Worm (Caenorhabditis elegans) whole organism, young adult: ENCODE data around the gene ech-8.

Source experiments
- B0019.2 ChIP-seq: fragments of 200-800 bp; sonication (Bioruptor generic); conservative IDR thresholded peaks from 2 replicates; pipeline ENCODE4 v1.3.6; 2022; ENCODE audit warnings: missing genetic modification reagents, missing genetic modification characterization, missing compliant biosample characterization
- B0035.1 ChIP-seq: sonication (generic microtip); optimal IDR thresholded peaks from 2 replicates; lab custom pipeline; 2016; ENCODE audit warnings: missing genetic modification characterization, mild to moderate bottlenecking, missing compliant biosample characterization, missing genotype, missing genetic modification reagents
- B0261.1 ChIP-seq: sonication (generic microtip); optimal IDR thresholded peaks from 2 replicates; lab custom pipeline; 2016; ENCODE audit warnings: mild to moderate bottlenecking, missing genetic modification characterization, moderate library complexity, missing compliant biosample characterization
- C17E4.6 ChIP-seq: fragments of 200-800 bp; sonication (Bioruptor generic); IDR thresholded peaks from 2 replicates; pipeline ENCODE4 v1.3.6; 2022; ENCODE audit warnings: missing genetic modification reagents, missing genetic modification characterization, missing compliant biosample characterization
- F10E7.11 ChIP-seq: sonication (generic microtip); optimal IDR thresholded peaks from 2 replicates; lab custom pipeline; 2017; ENCODE audit warnings: mild to moderate bottlenecking, missing genetic modification characterization, moderate library complexity, missing compliant biosample characterization
- F37B4.10 ChIP-seq: fragments of 200-800 bp; sonication (Bioruptor generic); IDR thresholded peaks from 2 replicates; pipeline ENCODE4 v1.3.6; 2022; ENCODE audit warnings: missing genetic modification characterization, missing compliant biosample characterization
- F39B2.1 ChIP-seq: fragments of 200-800 bp; sonication (Bioruptor generic); IDR thresholded peaks from 2 replicates; pipeline ENCODE4 v1.3.6; 2022; ENCODE audit warnings: missing genetic modification reagents, missing genetic modification characterization, missing compliant biosample characterization
- F49E8.2 ChIP-seq: sonication (generic microtip); optimal IDR thresholded peaks from 3 replicates; lab custom pipeline; 2017; ENCODE audit warnings: missing genetic modification characterization, mild to moderate bottlenecking, missing compliant biosample characterization, antibody characterized with exemption, moderate library complexity; ENCODE audit not compliant: insufficient read depth
- F52B5.7 ChIP-seq: sonication (generic microtip); optimal IDR thresholded peaks from 2 replicates; lab custom pipeline; 2016; ENCODE audit warnings: mild to moderate bottlenecking, missing genetic modification characterization, missing compliant biosample characterization
- F57A8.1 ChIP-seq: fragments of 200-800 bp; sonication (Bioruptor generic); optimal IDR thresholded peaks from 2 replicates; lab custom pipeline; 2018; ENCODE audit warnings: mild to moderate bottlenecking, missing genetic modification characterization, moderate library complexity, missing compliant biosample characterization
- F57C9.4 ChIP-seq: sonication (generic microtip); optimal IDR thresholded peaks from 2 replicates; lab custom pipeline; 2017; ENCODE audit warnings: mild to moderate bottlenecking, missing genetic modification characterization, missing compliant biosample characterization
- akir-1 ChIP-seq: fragments of 200-800 bp; sonication (Bioruptor generic); optimal IDR thresholded peaks from 2 replicates; lab custom pipeline; 2018; ENCODE audit warnings: mild to moderate bottlenecking, missing genetic modification characterization, moderate library complexity, missing compliant biosample characterization
- athp-1 ChIP-seq: sonication (generic microtip); optimal IDR thresholded peaks from 2 replicates; lab custom pipeline; 2017; ENCODE audit warnings: mild to moderate bottlenecking, missing genetic modification characterization, missing compliant biosample characterization
- attf-5 ChIP-seq: fragments of 200-800 bp; sonication (Bioruptor generic); optimal IDR thresholded peaks from 2 replicates; lab custom pipeline; 2018; ENCODE audit warnings: mild to moderate bottlenecking, missing genetic modification characterization, missing compliant biosample characterization
- cebp-1 ChIP-seq, 2 experiments: fragments of 200-800 bp in 1 of 2; sonication (Bioruptor generic) in 1 of 2; sonication (generic microtip) in 1 of 2; IDR thresholded peaks in 1 of 2; optimal IDR thresholded peaks in 1 of 2; 2 replicates each; pipeline versions ENCODE4 v1.3.6 to Lab custom; 2017 to 2022; ENCODE audit warnings: missing compliant biosample characterization in 2 of 2, missing genetic modification characterization in 2 of 2, mild to moderate bottlenecking in 1 of 2, missing genetic modification reagents in 1 of 2, moderate library complexity in 1 of 2
- dox-1 ChIP-seq: fragments of 200-800 bp; sonication (Bioruptor generic); IDR thresholded peaks from 2 replicates; pipeline ENCODE4 v1.3.6; 2022; ENCODE audit warnings: missing genetic modification reagents, missing genetic modification characterization, missing compliant biosample characterization
- egl-18 ChIP-seq: fragments of 200-800 bp; sonication (Bioruptor generic); IDR thresholded peaks from 2 replicates; pipeline ENCODE4 v1.3.6; 2022; ENCODE audit warnings: missing genetic modification reagents, missing genetic modification characterization, missing compliant biosample characterization
- egl-44 ChIP-seq: fragments of 200-800 bp; sonication (Bioruptor generic); IDR thresholded peaks from 2 replicates; pipeline ENCODE4 v1.3.6; 2022; ENCODE audit warnings: missing genetic modification reagents, missing genetic modification characterization, missing compliant biosample characterization
- ekl-4 ChIP-seq: fragments of 200-800 bp; sonication (Bioruptor generic); IDR thresholded peaks from 2 replicates; pipeline ENCODE4 v1.3.6; 2022; ENCODE audit warnings: missing genetic modification reagents, missing genetic modification characterization, missing compliant biosample characterization
- ets-4 ChIP-seq: fragments of 200-800 bp; sonication (Bioruptor generic); optimal IDR thresholded peaks from 2 replicates; lab custom pipeline; 2018; ENCODE audit warnings: mild to moderate bottlenecking, missing genetic modification characterization, missing compliant biosample characterization
- gei-17 ChIP-seq: fragments of 200-800 bp; sonication (Bioruptor generic); optimal IDR thresholded peaks from 2 replicates; lab custom pipeline; 2018; ENCODE audit warnings: mild to moderate bottlenecking, missing genetic modification characterization, missing compliant biosample characterization
- him-1 ChIP-seq: sonication (generic microtip); optimal IDR thresholded peaks from 2 replicates; lab custom pipeline; 2016; ENCODE audit warnings: missing genotype, missing genetic modification reagents, missing genetic modification characterization, missing compliant biosample characterization
- hmg-20 ChIP-seq: fragments of 200-800 bp; sonication (Bioruptor generic); IDR thresholded peaks from 2 replicates; pipeline ENCODE4 v1.3.6; 2022; ENCODE audit warnings: missing genetic modification reagents, missing genetic modification characterization, missing compliant biosample characterization
- hrde-1 ChIP-seq: sonication (generic microtip); optimal IDR thresholded peaks from 2 replicates; lab custom pipeline; 2016; ENCODE audit warnings: missing genetic modification characterization, mild to moderate bottlenecking, missing compliant biosample characterization, moderate library complexity, missing genotype, missing genetic modification reagents, borderline replicate concordance
- hsf-1 ChIP-seq: fragments of 200-800 bp; sonication (Bioruptor generic); IDR thresholded peaks from 2 replicates; pipeline ENCODE4 v1.3.6; 2022; ENCODE audit warnings: missing genetic modification reagents, missing genetic modification characterization, missing compliant biosample characterization
- lag-1 ChIP-seq: fragments of 200-800 bp; sonication (Bioruptor generic); IDR thresholded peaks from 2 replicates; pipeline ENCODE4 v1.3.6; 2022; ENCODE audit warnings: missing genetic modification reagents, missing genetic modification characterization, missing compliant biosample characterization
- lin-35 ChIP-seq, 3 experiments: fragments of 150-350 bp in 2 of 3; sonication (generic microtip) in 1 of 3; optimal IDR thresholded peaks; 2 replicates each; lab custom pipeline; 2014 to 2018; ENCODE audit warnings: missing biosample characterization in 3 of 3, missing genetic modification characterization in 3 of 3, missing genetic modification reagents in 3 of 3
- madf-10 ChIP-seq: sonication (generic microtip); optimal IDR thresholded peaks from 2 replicates; lab custom pipeline; 2016; ENCODE audit warnings: mild to moderate bottlenecking, missing genetic modification characterization, missing compliant biosample characterization
- madf-6 ChIP-seq: fragments of 200-800 bp; sonication (Bioruptor generic); IDR thresholded peaks from 2 replicates; pipeline ENCODE4 v1.3.6; 2022; ENCODE audit warnings: missing genetic modification reagents, missing genetic modification characterization, missing compliant biosample characterization
- mxl-1 ChIP-seq: sonication (generic microtip); optimal IDR thresholded peaks from 2 replicates; lab custom pipeline; 2016; ENCODE audit warnings: missing genetic modification characterization, missing compliant biosample characterization
- nfya-1 ChIP-seq: sonication (generic microtip); optimal IDR thresholded peaks from 2 replicates; lab custom pipeline; 2017; ENCODE audit warnings: antibody characterized with exemption, missing compliant biosample characterization, missing genetic modification characterization, borderline replicate concordance; ENCODE audit not compliant: insufficient read depth
- nhr-120 ChIP-seq: fragments of 200-800 bp; sonication (Bioruptor generic); IDR thresholded peaks from 2 replicates; pipeline ENCODE4 v1.3.6; 2022; ENCODE audit warnings: missing genetic modification characterization, missing compliant biosample characterization
- snpc-1.1 ChIP-seq: sonication (generic microtip); optimal IDR thresholded peaks from 2 replicates; lab custom pipeline; 2017; ENCODE audit warnings: missing genetic modification characterization, mild to moderate bottlenecking, missing compliant biosample characterization, antibody characterized with exemption, moderate library complexity, missing genotype, missing genetic modification reagents; ENCODE audit not compliant: insufficient read depth
- snpc-1.3 ChIP-seq: sonication (generic microtip); optimal IDR thresholded peaks from 2 replicates; lab custom pipeline; 2017; ENCODE audit warnings: missing genetic modification characterization, mild to moderate bottlenecking, missing compliant biosample characterization, antibody characterized with exemption, moderate library complexity, missing genotype, missing genetic modification reagents; ENCODE audit not compliant: insufficient read depth
- snpc-4 ChIP-seq, 5 experiments: fragments of 150-350 bp in 1 of 5; sonication (generic microtip) in 4 of 5; optimal IDR thresholded peaks; 2 replicates each; lab custom pipeline; 2014 to 2018; ENCODE audit warnings: missing genetic modification characterization in 5 of 5, missing biosample characterization in 3 of 5, antibody characterized with exemption in 2 of 5, mild to moderate bottlenecking in 2 of 5, missing compliant biosample characterization in 2 of 5, missing genotype in 2 of 5, moderate library complexity in 2 of 5, missing genetic modification reagents in 1 of 5
- somi-1 ChIP-seq: fragments of 200-800 bp; sonication (Bioruptor generic); optimal IDR thresholded peaks from 2 replicates; lab custom pipeline; 2018; ENCODE audit warnings: mild to moderate bottlenecking, missing genetic modification characterization, missing compliant biosample characterization
- tbx-9 ChIP-seq: sonication (generic microtip); optimal IDR thresholded peaks from 2 replicates; lab custom pipeline; 2016; ENCODE audit warnings: borderline replicate concordance, missing genetic modification characterization, inconsistent platforms, missing compliant biosample characterization
- tlf-1 ChIP-seq: fragments of 200-800 bp; sonication (Bioruptor generic); optimal IDR thresholded peaks from 2 replicates; lab custom pipeline; 2018; ENCODE audit warnings: mild to moderate bottlenecking, missing genetic modification characterization, missing compliant biosample characterization
- unc-62 ChIP-seq: fragments of 150-350 bp; optimal IDR thresholded peaks from 2 replicates; lab custom pipeline; 2014; ENCODE audit warnings: missing biosample characterization, missing genetic modification reagents, missing genetic modification characterization
- xnd-1 ChIP-seq: sonication (generic microtip); optimal IDR thresholded peaks from 2 replicates; lab custom pipeline; 2016; ENCODE audit warnings: missing genotype, missing genetic modification reagents, missing genetic modification characterization, missing compliant biosample characterization
- zim-3 ChIP-seq: sonication (generic microtip); optimal IDR thresholded peaks from 2 replicates; lab custom pipeline; 2017; ENCODE audit warnings: mild to moderate bottlenecking, missing genetic modification characterization, moderate library complexity, missing compliant biosample characterization
- ztf-25 ChIP-seq: fragments of 200-800 bp; sonication (Bioruptor generic); IDR thresholded peaks from 2 replicates; pipeline ENCODE4 v1.3.6; 2022; ENCODE audit warnings: missing genetic modification reagents, missing genetic modification characterization, missing compliant biosample characterization
- ztf-26 ChIP-seq: sonication (generic microtip); optimal IDR thresholded peaks from 2 replicates; lab custom pipeline; 2017; ENCODE audit warnings: missing genetic modification characterization, missing compliant biosample characterization
- ztf-28 ChIP-seq: fragments of 200-800 bp; sonication (Bioruptor generic); IDR thresholded peaks from 2 replicates; pipeline ENCODE4 v1.3.6; 2022; ENCODE audit warnings: missing genetic modification reagents, missing genetic modification characterization, missing compliant biosample characterization

The ech-8 gene

DNA sequence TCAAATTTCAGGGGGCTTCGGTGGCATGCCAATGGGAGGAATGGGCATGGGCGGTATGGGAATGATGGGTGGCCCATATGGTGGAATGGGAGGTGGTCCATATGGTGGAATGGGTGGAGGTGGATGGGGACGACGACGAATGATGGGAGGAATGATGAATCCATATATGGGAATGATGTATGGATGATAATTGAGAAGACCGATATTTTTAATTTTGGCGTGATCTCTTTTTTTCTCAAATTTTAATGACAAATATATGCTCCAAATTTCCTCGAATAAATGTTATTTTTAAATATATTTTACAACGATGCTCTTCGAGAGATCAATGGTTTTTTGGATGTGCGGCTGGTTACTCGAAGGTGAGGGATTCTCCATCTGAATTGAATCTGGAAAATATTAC is 38.7 kb upstream of the ech-8 start, which contains the start of gene Y43C5A.4:
Gene Y43C5A.4, plus strand, starts transcription at position 301 of the 400 bp plus-strand sequence.
- TF ChIP-seq egl-18: no peak
- no peak for TF ChIP-seq lin-35 (GFP tag; optimal IDR thresholded peaks at IDR 0.05; lab: Kevin White, UChicago)
- no peak for TF ChIP-seq madf-10 (tag; lab: Kevin White, UChicago)
- no peak for TF ChIP-seq ztf-28 (GFP tag; lab: Robert Waterston, UW)
- no peak for TF ChIP-seq lag-1 (GFP tag; lab: Robert Waterston, UW)
- TF ChIP-seq B0019.2 (GFP tag; lab: Robert Waterston, UW): no peak
- no peak for TF ChIP-seq akir-1 (GFP tag; lab: Kevin White, UChicago)
- TF ChIP-seq him-1 (tag; lab: Kevin White, UChicago): no peak
- TF ChIP-seq somi-1: no peak
- TF ChIP-seq ekl-4: no peak
- TF ChIP-seq mxl-1: no peak
- no peak for TF ChIP-seq snpc-1.3 (tag; lab: Kevin White, UChicago)
- TF ChIP-seq cebp-1 (GFP tag; IDR thresholded peaks at IDR 0.05; lab: Robert Waterston, UW): no peak
- no peak for TF ChIP-seq cebp-1 (tag; optimal IDR thresholded peaks at IDR 0.05; lab: Kevin White, UChicago)
- TF ChIP-seq ets-4 (GFP tag; lab: Kevin White, UChicago): no peak
- no peak for TF ChIP-seq dox-1
- no peak for TF ChIP-seq ztf-25 (GFP tag; lab: Robert Waterston, UW)
- TF ChIP-seq hmg-20: no peak

DNA sequence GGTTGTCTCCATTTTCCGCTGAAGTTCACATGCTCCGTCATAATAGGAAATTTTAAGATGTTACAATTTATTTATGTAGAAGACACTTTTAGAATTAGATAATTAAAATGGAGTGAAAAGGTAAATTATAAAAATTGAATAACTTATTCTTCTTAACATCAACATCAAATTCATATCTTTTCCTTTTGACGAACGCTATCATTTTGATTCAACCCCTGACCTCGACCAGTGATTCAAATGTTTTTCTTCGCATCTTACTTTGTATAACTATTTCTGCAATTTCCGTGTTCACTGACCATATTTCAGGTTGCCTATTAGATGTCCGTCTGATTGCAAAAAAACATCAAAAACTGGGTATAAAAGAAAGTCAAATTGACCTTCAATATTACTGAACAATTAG is 38.0 kb upstream of the ech-8 start, which contains the start of gene Y43C5A.7:
Gene Y43C5A.7, plus strand, starts transcription at position 301 of the 400 bp plus-strand sequence.
- no peak for TF ChIP-seq snpc-4 (GFP tag; optimal IDR thresholded peaks at IDR 0.05; lab: Kevin White, UChicago)
- no peak for TF ChIP-seq snpc-4 (tag; optimal IDR thresholded peaks at IDR 0.05; lab: Kevin White, UChicago)
- no peak for TF ChIP-seq dox-1
- TF ChIP-seq athp-1 (tag; lab: Kevin White, UChicago): no peak
- no peak for TF ChIP-seq hrde-1 (tag; lab: Kevin White, UChicago)
- no peak for TF ChIP-seq tlf-1 (GFP tag; lab: Kevin White, UChicago)
- no peak for TF ChIP-seq F37B4.10 (GFP tag; lab: Robert Waterston, UW)
- TF ChIP-seq nhr-120: no peak
- TF ChIP-seq F10E7.11 (tag; lab: Kevin White, UChicago): no peak
- no peak for TF ChIP-seq B0035.1 (tag; lab: Kevin White, UChicago)
- TF ChIP-seq egl-44: no peak
- TF ChIP-seq B0261.1: no peak
- TF ChIP-seq F52B5.7: no peak
- no peak for TF ChIP-seq egl-18
- TF ChIP-seq F57A8.1: no peak
- no peak for TF ChIP-seq F57C9.4 (tag; lab: Kevin White, UChicago)
- no peak for TF ChIP-seq attf-5 (GFP tag; lab: Kevin White, UChicago)
- TF ChIP-seq F39B2.1 (GFP tag; lab: Robert Waterston, UW): no peak
- TF ChIP-seq tbx-9 (tag; lab: Kevin White, UChicago): no peak
- no peak for TF ChIP-seq F49E8.2 (tag; lab: Kevin White, UChicago)

DNA sequence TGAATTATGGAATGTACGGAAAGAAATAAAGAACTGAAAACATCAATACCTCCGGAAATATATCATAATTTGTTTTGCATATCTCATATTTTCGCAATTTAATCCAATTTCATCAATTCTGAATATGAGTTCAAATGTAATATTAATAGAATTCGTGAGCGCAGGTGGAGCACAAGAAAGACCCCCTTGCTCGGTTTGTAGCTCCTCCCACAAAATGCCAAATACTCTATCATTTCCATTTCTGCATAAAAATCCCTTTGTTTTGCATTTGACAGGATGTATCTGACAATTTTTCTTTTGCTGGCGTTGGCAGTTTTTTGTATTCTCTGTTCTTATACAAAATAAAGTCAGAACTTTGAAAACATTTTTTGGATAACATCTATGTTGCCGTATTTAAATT is 36.1 kb upstream of the ech-8 start:
- TF ChIP-seq ztf-26 (tag; lab: Kevin White, UChicago) (no peak), nfya-1 (tag; lab: Kevin White, UChicago) (no peak), snpc-1.1 (tag; lab: Kevin White, UChicago) (no peak), unc-62 (GFP tag; lab: Kevin White, UChicago) (no peak), C17E4.6 (GFP tag; lab: Robert Waterston, UW) (no peak), hsf-1 (GFP tag; lab: Robert Waterston, UW) (no peak), gei-17 (GFP tag; lab: Kevin White, UChicago) (no peak), B0019.2 (GFP tag; lab: Robert Waterston, UW) (no peak), B0261.1 (no peak), zim-3 (tag; lab: Kevin White, UChicago) (no peak), madf-6 (GFP tag; lab: Robert Waterston, UW) (no peak), tlf-1 (GFP tag; lab: Kevin White, UChicago) (no peak), lin-35 (GFP tag; optimal IDR thresholded peaks at IDR 0.05; lab: Kevin White, UChicago) (no peak), xnd-1 (no peak)
